Fruit fly (Drosophila melanogaster) whole organism, embryonic: ENCODE measurements around the gene CG34242.

Source experiments
- ATbp ChIP-seq: fragments of 200-800 bp; sonication (Bioruptor generic); optimal IDR thresholded peaks from 2 replicates; lab custom pipeline; 2017; ENCODE audit warnings: missing biosample characterization, mild to moderate bottlenecking, missing genetic modification characterization, missing genetic modification reagents
- Ada2b ChIP-seq: fragments of 200-800 bp; sonication (Bioruptor generic); IDR thresholded peaks from 2 replicates; pipeline ENCODE4 v1.3.6; 2022; ENCODE audit warnings: missing biosample characterization, missing genetic modification characterization
- CG11456 ChIP-seq: fragments of 200-800 bp; sonication (Bioruptor generic); IDR thresholded peaks from 3 replicates; pipeline ENCODE4 v1.3.6; 2022; ENCODE audit warnings: missing biosample characterization, missing genetic modification characterization
- CG12155 ChIP-seq: fragments of 200-800 bp; sonication (Bioruptor generic); optimal IDR thresholded peaks from 3 replicates; lab custom pipeline; 2016; ENCODE audit warnings: missing biosample characterization, missing genetic modification characterization
- CG12769 ChIP-seq: fragments of 200-800 bp; sonication (Bioruptor generic); optimal IDR thresholded peaks from 2 replicates; lab custom pipeline; 2019; ENCODE audit warnings: missing biosample characterization, mild to moderate bottlenecking, missing genetic modification characterization, moderate library complexity
- CG13775 ChIP-seq: fragments of 200-800 bp; sonication (Bioruptor generic); optimal IDR thresholded peaks from 3 replicates; lab custom pipeline; 2017; ENCODE audit warnings: missing biosample characterization, mild to moderate bottlenecking, missing genetic modification characterization
- CG15269 ChIP-seq: fragments of 200-800 bp; sonication (Bioruptor generic); optimal IDR thresholded peaks from 2 replicates; lab custom pipeline; 2018; ENCODE audit warnings: missing biosample characterization, mild to moderate bottlenecking, missing genetic modification characterization, moderate library complexity
- CG15601 ChIP-seq: fragments of 200-800 bp; sonication (Bioruptor generic); optimal IDR thresholded peaks from 3 replicates; lab custom pipeline; 2019; ENCODE audit warnings: missing biosample characterization, mild to moderate bottlenecking, missing genetic modification characterization, moderate library complexity
- CG2120 ChIP-seq: fragments of 200-800 bp; sonication (Bioruptor generic); optimal IDR thresholded peaks from 3 replicates; lab custom pipeline; 2016; ENCODE audit warnings: missing biosample characterization, missing genetic modification characterization
- CG2678 ChIP-seq: fragments of 200-800 bp; sonication (Bioruptor generic); optimal IDR thresholded peaks from 3 replicates; lab custom pipeline; 2019; ENCODE audit warnings: missing biosample characterization, mild to moderate bottlenecking, missing genetic modification characterization, moderate library complexity
- CG31224 ChIP-seq: fragments of 200-800 bp; sonication (Bioruptor generic); IDR thresholded peaks from 2 replicates; pipeline ENCODE4 v1.3.6; 2022; ENCODE audit warnings: missing biosample characterization, missing genetic modification characterization
- CG33557 ChIP-seq: fragments of 200-800 bp; sonication (Bioruptor generic); optimal IDR thresholded peaks from 2 replicates; lab custom pipeline; 2019; ENCODE audit warnings: missing biosample characterization, mild to moderate bottlenecking, missing genetic modification characterization, moderate library complexity
- CG34224 ChIP-seq: fragments of 200-800 bp; sonication (Bioruptor generic); IDR thresholded peaks from 3 replicates; pipeline ENCODE4 v1.3.6; 2022; ENCODE audit warnings: missing biosample characterization, missing genetic modification characterization; ENCODE audit not compliant: partially characterized antibody
- CG6175 ChIP-seq: fragments of 200-800 bp; sonication (Bioruptor generic); IDR thresholded peaks from 3 replicates; pipeline ENCODE4 v1.3.6; 2022; ENCODE audit warnings: missing biosample characterization, missing genetic modification characterization
- CG6791 ChIP-seq: fragments of 200-800 bp; sonication (Bioruptor generic); IDR thresholded peaks from 3 replicates; pipeline ENCODE4 v1.3.6; 2022; ENCODE audit warnings: missing biosample characterization, missing genetic modification characterization; ENCODE audit not compliant: partially characterized antibody
- CG7556 ChIP-seq: fragments of 200-800 bp; sonication (Bioruptor generic); optimal IDR thresholded peaks from 2 replicates; lab custom pipeline; 2017; ENCODE audit warnings: missing biosample characterization, mild to moderate bottlenecking, missing genetic modification characterization
- CG8924 ChIP-seq: fragments of 200-800 bp; optimal IDR thresholded peaks from 3 replicates; lab custom pipeline; 2019; ENCODE audit warnings: missing biosample characterization, mild to moderate bottlenecking, missing genetic modification characterization, moderate library complexity
- Doc2 ChIP-seq: fragments of 200-800 bp; sonication (Bioruptor generic); IDR thresholded peaks from 2 replicates; pipeline ENCODE4 v1.3.6; 2022; ENCODE audit warnings: missing biosample characterization, missing genetic modification characterization
- Dp ChIP-seq: fragments of 200-800 bp; sonication (Bioruptor generic); optimal IDR thresholded peaks from 2 replicates; lab custom pipeline; 2018; ENCODE audit warnings: missing biosample characterization, mild to moderate bottlenecking, missing genetic modification characterization, moderate library complexity
- Drgx ChIP-seq: fragments of 200-800 bp; sonication (Bioruptor generic); IDR thresholded peaks from 2 replicates; pipeline ENCODE4 v1.3.6; 2022; ENCODE audit warnings: missing biosample characterization, missing genetic modification characterization
- Hr3 ChIP-seq: fragments of 200-800 bp; sonication (Bioruptor generic); optimal IDR thresholded peaks from 3 replicates; lab custom pipeline; 2016; ENCODE audit warnings: missing biosample characterization, missing genetic modification characterization
- Max ChIP-seq: fragments of 200-800 bp; sonication (Bioruptor generic); optimal IDR thresholded peaks from 2 replicates; lab custom pipeline; 2016; ENCODE audit warnings: missing biosample characterization, mild to moderate bottlenecking, missing genetic modification characterization
- Med ChIP-seq: fragments of 200-800 bp; sonication (Bioruptor generic); peaks from one replicate; lab custom pipeline; 2016; ENCODE audit warnings: missing biosample characterization, missing genetic modification characterization, mild to moderate bottlenecking, inconsistent platforms, moderate library complexity
- Mrtf ChIP-seq: fragments of 200-800 bp; sonication (Bioruptor generic); IDR thresholded peaks from 3 replicates; pipeline ENCODE4 v1.3.6; 2022; ENCODE audit warnings: missing biosample characterization, missing genetic modification characterization
- NC2α ChIP-seq: fragments of 200-800 bp; sonication (Bioruptor generic); optimal IDR thresholded peaks from 2 replicates; lab custom pipeline; 2016; ENCODE audit warnings: missing biosample characterization, missing genetic modification characterization
- Opbp ChIP-seq: fragments of 200-800 bp; sonication (Bioruptor generic); IDR thresholded peaks from 3 replicates; pipeline ENCODE4 v1.3.6; 2022; ENCODE audit warnings: missing biosample characterization, missing genetic modification characterization; ENCODE audit not compliant: partially characterized antibody
- PHDP ChIP-seq: fragments of 200-800 bp; sonication (Bioruptor generic); optimal IDR thresholded peaks from 3 replicates; lab custom pipeline; 2018; ENCODE audit warnings: missing biosample characterization, mild to moderate bottlenecking, missing genetic modification characterization, moderate library complexity
- Pdp1 ChIP-seq, 2 experiments: fragments of 200-800 bp; sonication (Bioruptor generic); optimal IDR thresholded peaks; 3 replicates each; lab custom pipeline; 2016; ENCODE audit warnings: missing biosample characterization in 2 of 2, missing genetic modification characterization in 2 of 2, mild to moderate bottlenecking in 1 of 2, moderate library complexity in 1 of 2
- Sry-β ChIP-seq: fragments of 200-800 bp; sonication (Bioruptor generic); optimal IDR thresholded peaks from 2 replicates; lab custom pipeline; 2018; ENCODE audit warnings: missing biosample characterization, mild to moderate bottlenecking, missing genetic modification characterization, moderate library complexity
- Trl ChIP-seq, 3 experiments: fragments of >200 bp in 2 of 3; fragments of 200-800 bp in 1 of 3; sonication (Bioruptor generic) in 1 of 3; optimal IDR thresholded peaks; 2 replicates in 1 of 3; 3 replicates in 2 of 3; lab custom pipeline; 2016 to 2017; ENCODE audit warnings: missing biosample characterization in 1 of 3, missing genetic modification characterization in 1 of 3
- bigmax ChIP-seq: fragments of 200-800 bp; sonication (Bioruptor generic); optimal IDR thresholded peaks from 2 replicates; lab custom pipeline; 2018; ENCODE audit warnings: missing biosample characterization, mild to moderate bottlenecking, missing genetic modification characterization
- bsh ChIP-seq, 2 experiments: fragments of 200-800 bp; sonication (Bioruptor generic); optimal IDR thresholded peaks; 2 replicates each; lab custom pipeline; 2017 to 2018; ENCODE audit warnings: mild to moderate bottlenecking in 2 of 2, missing biosample characterization in 2 of 2, missing genetic modification characterization in 2 of 2, moderate library complexity in 1 of 2
- cg ChIP-seq: fragments of 200-800 bp; sonication (Bioruptor generic); optimal IDR thresholded peaks from 3 replicates; lab custom pipeline; 2019; ENCODE audit warnings: missing biosample characterization, mild to moderate bottlenecking, missing genetic modification characterization, moderate library complexity
- chinmo ChIP-seq: fragments of 200-800 bp; sonication (Bioruptor generic); IDR thresholded peaks from 4 replicates; pipeline ENCODE4 v1.3.6; 2022; ENCODE audit warnings: missing biosample characterization, missing genetic modification characterization; ENCODE audit not compliant: partially characterized antibody
- ci ChIP-seq: fragments of 200-800 bp; sonication (Bioruptor generic); IDR thresholded peaks from 3 replicates; pipeline ENCODE4 v1.3.6; 2022; ENCODE audit warnings: missing biosample characterization, missing genetic modification characterization
- en ChIP-seq: fragments of 200-800 bp; sonication (Bioruptor generic); optimal IDR thresholded peaks from 2 replicates; lab custom pipeline; 2016; ENCODE audit warnings: missing biosample characterization, missing genetic modification characterization
- exex ChIP-seq: fragments of 200-800 bp; sonication (Bioruptor generic); optimal IDR thresholded peaks from 4 replicates; lab custom pipeline; 2018; ENCODE audit warnings: missing biosample characterization, mild to moderate bottlenecking, missing genetic modification characterization, moderate library complexity
- hb ChIP-seq: fragments of 200-800 bp; sonication (Bioruptor generic); IDR thresholded peaks from 3 replicates; pipeline ENCODE4 v1.3.6; 2022; ENCODE audit warnings: missing biosample characterization, missing genetic modification characterization; ENCODE audit not compliant: partially characterized antibody
- nau ChIP-seq: fragments of 200-800 bp; sonication (Bioruptor generic); optimal IDR thresholded peaks from 3 replicates; lab custom pipeline; 2017; ENCODE audit warnings: missing biosample characterization, mild to moderate bottlenecking, missing genetic modification characterization, missing genetic modification reagents
- nom ChIP-seq: fragments of 200-800 bp; sonication (Bioruptor generic); optimal IDR thresholded peaks from 2 replicates; lab custom pipeline; 2017; ENCODE audit warnings: missing biosample characterization, missing genetic modification characterization, mild to moderate bottlenecking, moderate library complexity, missing genetic modification reagents
- org-1 ChIP-seq: fragments of 200-800 bp; sonication (Bioruptor generic); optimal IDR thresholded peaks from 2 replicates; lab custom pipeline; 2017; ENCODE audit warnings: missing biosample characterization, missing genetic modification characterization
- psq ChIP-seq: fragments of 200-800 bp; sonication (Bioruptor generic); optimal IDR thresholded peaks from 2 replicates; lab custom pipeline; 2017; ENCODE audit warnings: missing biosample characterization, missing genetic modification characterization
- stwl ChIP-seq: fragments of 200-800 bp; sonication (Bioruptor generic); optimal IDR thresholded peaks from 3 replicates; lab custom pipeline; 2018; ENCODE audit warnings: missing biosample characterization, mild to moderate bottlenecking, missing genetic modification characterization, moderate library complexity
- trem ChIP-seq: fragments of 200-800 bp; optimal IDR thresholded peaks from 3 replicates; lab custom pipeline; 2019; ENCODE audit warnings: missing biosample characterization, mild to moderate bottlenecking, missing genetic modification characterization, moderate library complexity
- unpg ChIP-seq: fragments of 200-800 bp; sonication (Bioruptor generic); optimal IDR thresholded peaks from 3 replicates; lab custom pipeline; 2018; ENCODE audit warnings: missing biosample characterization, mild to moderate bottlenecking, missing genetic modification characterization, moderate library complexity
- wek ChIP-seq: fragments of 200-800 bp; sonication (Bioruptor generic); optimal IDR thresholded peaks from 3 replicates; lab custom pipeline; 2018; ENCODE audit warnings: missing biosample characterization, mild to moderate bottlenecking, missing genetic modification characterization, moderate library complexity
- zfh1 ChIP-seq: fragments of 200-800 bp; sonication (Bioruptor generic); IDR thresholded peaks from 3 replicates; pipeline ENCODE4 v1.3.6; 2022; ENCODE audit warnings: missing biosample characterization, missing genetic modification characterization

CG34242 gene

dm6 chr3L:12514762-12515215 is 19.0 kb upstream of the CG34242 start, which contains the start of the genes sti and tral (continued):
- peak; percentile 80 for TF ChIP-seq CG15269 (tag; lab: Kevin White, UChicago)
- no peak for TF ChIP-seq hb
- TF ChIP-seq CG13775 (GFP tag; lab: Kevin White, UChicago): peak; percentile 92
- peak; percentile 89 for TF ChIP-seq ci (GFP tag; lab: Robert Waterston, UW)
- peak; percentile 64 for TF ChIP-seq exex
- TF ChIP-seq en: peak; percentile 78
- peak; percentile 97 for TF ChIP-seq CG2120 (GFP tag; lab: Kevin White, UChicago)
- peak; percentile 86 for TF ChIP-seq stwl
- TF ChIP-seq Ada2b: peak; percentile 74
- TF ChIP-seq chinmo (GFP tag; lab: Robert Waterston, UW): 0 out of 4 replicates have a peak, but pooled peaks have one; percentile 16
- TF ChIP-seq Doc2 (GFP tag; lab: Robert Waterston, UW): no peak; the same call in 1 of the 2 replicates
- TF ChIP-seq unpg (GFP tag; lab: Kevin White, UChicago): peak; percentile 81
- TF ChIP-seq CG6791: no peak
- peak; percentile 93 for TF ChIP-seq CG11456
- TF ChIP-seq Sry-β (GFP tag; lab: Kevin White, UChicago): peak; percentile 0
- TF ChIP-seq Opbp (GFP tag; lab: Robert Waterston, UW): no peak
- TF ChIP-seq CG8924 (tag; lab: Kevin White, UChicago): peak; percentile 75
- TF ChIP-seq CG2678 (tag; lab: Kevin White, UChicago): peak; percentile 82
- TF ChIP-seq psq: peak; percentile 74
- TF ChIP-seq Max (GFP tag; lab: Kevin White, UChicago): peak; percentile 88
- TF ChIP-seq nau (GFP tag; lab: Kevin White, UChicago): no peak
- TF ChIP-seq PHDP (tag; lab: Kevin White, UChicago): peak; percentile 84
- peak; percentile 94 for TF ChIP-seq Hr3 (GFP tag; lab: Kevin White, UChicago)
- peak; percentile 89 for TF ChIP-seq NC2α (GFP tag; lab: Kevin White, UChicago)
- TF ChIP-seq zfh1: peak; percentile 86
- peak; percentile 78 for TF ChIP-seq CG6175 (GFP tag; lab: Robert Waterston, UW)
- peak; percentile 96 for TF ChIP-seq Dp
- TF ChIP-seq Mrtf (GFP tag; lab: Robert Waterston, UW): peak; percentile 80
- TF ChIP-seq CG33557 (GFP tag; lab: Kevin White, UChicago): peak; percentile 78
- peak; percentile 100 for TF ChIP-seq CG12155 (GFP tag; lab: Kevin White, UChicago)
- peak; percentile 52 for TF ChIP-seq org-1 (GFP tag; lab: Kevin White, UChicago)
- TF ChIP-seq Med (GFP tag; lab: Kevin White, UChicago): peak; percentile 99
- TF ChIP-seq CG31224 (GFP tag; lab: Robert Waterston, UW): peak; percentile 83

- TF ChIP-seq chinmo (GFP tag; lab: Robert Waterston, UW) (0 out of 4 replicates have a peak, but pooled peaks have one; percentile 35), CG34224 (GFP tag; lab: Robert Waterston, UW) (0 out of 3 replicates have a peak, but pooled peaks have one; percentile 14), CG7556 (GFP tag; lab: Kevin White, UChicago) (no peak), Trl (optimal IDR thresholded peaks at IDR 0.05; lab: Kevin White, UChicago) (peak; percentile 69 to 73), Trl (GFP tag; optimal IDR thresholded peaks at IDR 0.05; lab: Kevin White, UChicago) (no peak), Pdp1 (GFP tag; optimal IDR thresholded peaks at IDR 0.05; lab: Kevin White, UChicago) (peak in 1 of 2 experiments; percentile 85), ATbp (GFP tag; lab: Kevin White, UChicago) (peak; percentile 43), cg (GFP tag; lab: Kevin White, UChicago) (peak; percentile 14), nom (GFP tag; lab: Kevin White, UChicago) (peak; percentile 95), bigmax (peak; percentile 84), CG15601 (no peak), Drgx (peak; percentile 72), CG12769 (peak; percentile 24), bsh (GFP tag; optimal IDR thresholded peaks at IDR 0.05; lab: Kevin White, UChicago) (peak in 1 of 2 experiments; percentile 89), wek (no peak), zfh1 (no peak), trem (tag; lab: Kevin White, UChicago) (no peak)
Measured at dm6 chr3L:12515691-12516455, 17.9 kb upstream of the CG34242 start.
